Fruit fly (Drosophila melanogaster) whole organism: ENCODE data around the gene CG16719.

ENCODE experiments used
- CG8478 ChIP-seq: fragments of >200 bp; optimal IDR thresholded peaks from 2 replicates; lab custom pipeline; 2018; ENCODE audit warnings: inconsistent platforms
- EcR ChIP-seq, 2 experiments: fragments of >200 bp; optimal IDR thresholded peaks; 2 replicates each; lab custom pipeline; 2017; ENCODE audit warnings: missing biosample characterization in 2 of 2, missing genetic modification characterization in 2 of 2, missing genetic modification reagents in 2 of 2
- pan ChIP-seq: fragments of >200 bp; optimal IDR thresholded peaks from 2 replicates; lab custom pipeline; 2017
- psq ChIP-seq: fragments of >200 bp; optimal IDR thresholded peaks from 2 replicates; lab custom pipeline; 2017

dm6 chr3L:9674300-9674699 is 10.7 kb upstream of the CG16719 start:
- TF ChIP-seq pan (lab: Kevin White, UChicago) (no peak), EcR (GFP tag; optimal IDR thresholded peaks at IDR 0.05; lab: Kevin White, UChicago) (no peak), psq (lab: Kevin White, UChicago) (no peak), CG8478 (no peak)
